Worm (Caenorhabditis elegans) whole organism, late embryonic: ENCODE measurements around the gene C26E6.12.
A peak's percentile ranks its signal among the peaks of the same experiment; 100 is the strongest.

Experiments
- C08G9.2 ChIP-seq: sonication (generic microtip); optimal IDR thresholded peaks from 2 replicates; lab custom pipeline; 2016; ENCODE audit warnings: mild to moderate bottlenecking, missing genetic modification characterization, moderate library complexity, missing compliant biosample characterization
- C38D4.7 ChIP-seq: fragments of 200-800 bp; sonication (Bioruptor generic); optimal IDR thresholded peaks from 2 replicates; lab custom pipeline; 2018; ENCODE audit warnings: mild to moderate bottlenecking, missing genetic modification characterization, moderate library complexity, missing compliant biosample characterization
- F13H6.1 ChIP-seq: sonication (generic microtip); optimal IDR thresholded peaks from 2 replicates; lab custom pipeline; 2016; ENCODE audit warnings: missing genetic modification characterization, missing compliant biosample characterization
- Y22D7AL.16 ChIP-seq: sonication (generic microtip); optimal IDR thresholded peaks from 2 replicates; lab custom pipeline; 2016; ENCODE audit warnings: missing genetic modification characterization, missing compliant biosample characterization
- ama-1 ChIP-seq: fragments of 150-350 bp; optimal IDR thresholded peaks from 2 replicates; lab custom pipeline; 2014
- ceh-18 ChIP-seq: sonication (generic microtip); optimal IDR thresholded peaks from 2 replicates; lab custom pipeline; 2016; ENCODE audit warnings: missing genetic modification characterization, missing compliant biosample characterization
- ceh-2 ChIP-seq: sonication (generic microtip); optimal IDR thresholded peaks from 2 replicates; lab custom pipeline; 2016; ENCODE audit warnings: missing genotype, missing genetic modification characterization, missing compliant biosample characterization
- ceh-22 ChIP-seq: sonication (generic microtip); optimal IDR thresholded peaks from 2 replicates; lab custom pipeline; 2017; ENCODE audit warnings: missing biosample characterization, missing genetic modification characterization
- ceh-24 ChIP-seq: sonication (generic microtip); optimal IDR thresholded peaks from 2 replicates; lab custom pipeline; 2016; ENCODE audit warnings: mild to moderate bottlenecking, missing genetic modification characterization, missing compliant biosample characterization
- ceh-31 ChIP-seq: sonication (generic microtip); optimal IDR thresholded peaks from 2 replicates; lab custom pipeline; 2016; ENCODE audit warnings: missing genetic modification characterization, missing compliant biosample characterization
- ceh-34 ChIP-seq: sonication (generic microtip); optimal IDR thresholded peaks from 2 replicates; lab custom pipeline; 2016; ENCODE audit warnings: mild to moderate bottlenecking, missing genetic modification characterization, missing compliant biosample characterization
- ceh-45 ChIP-seq: fragments of 200-800 bp; sonication (Bioruptor generic); IDR thresholded peaks from 2 replicates; pipeline ENCODE4 v1.3.6; 2022; ENCODE audit warnings: missing genetic modification reagents, missing genetic modification characterization, missing compliant biosample characterization
- dmd-4 ChIP-seq: sonication (generic microtip); optimal IDR thresholded peaks from 2 replicates; lab custom pipeline; 2016; ENCODE audit warnings: borderline replicate concordance, missing genetic modification characterization, missing compliant biosample characterization
- elt-4 ChIP-seq: sonication (generic microtip); optimal IDR thresholded peaks from 2 replicates; lab custom pipeline; 2016; ENCODE audit warnings: missing genetic modification characterization, missing compliant biosample characterization
- ets-4 ChIP-seq: sonication (generic microtip); optimal IDR thresholded peaks from 2 replicates; lab custom pipeline; 2016; ENCODE audit warnings: missing genetic modification characterization, missing compliant biosample characterization
- fax-1 ChIP-seq: sonication (generic microtip); optimal IDR thresholded peaks from 2 replicates; lab custom pipeline; 2016; ENCODE audit warnings: missing genotype, missing genetic modification characterization, missing compliant biosample characterization
- fkh-10 ChIP-seq: fragments of 150-350 bp; optimal IDR thresholded peaks from 2 replicates; lab custom pipeline; 2014; ENCODE audit warnings: missing biosample characterization, missing genetic modification reagents, missing genetic modification characterization
- fkh-6 ChIP-seq: sonication (generic microtip); optimal IDR thresholded peaks from 2 replicates; lab custom pipeline; 2016; ENCODE audit warnings: missing genetic modification characterization, missing compliant biosample characterization
- hlh-30 ChIP-seq: sonication (generic microtip); optimal IDR thresholded peaks from 2 replicates; lab custom pipeline; 2017; ENCODE audit warnings: antibody characterized with exemption, missing genetic modification characterization, missing compliant biosample characterization; ENCODE audit not compliant: insufficient read depth
- hlh-8 ChIP-seq: sonication (generic microtip); optimal IDR thresholded peaks from 2 replicates; lab custom pipeline; 2016; ENCODE audit warnings: missing genotype, missing genetic modification characterization, missing compliant biosample characterization
- lim-6 ChIP-seq: sonication (generic microtip); optimal IDR thresholded peaks from 2 replicates; lab custom pipeline; 2016; ENCODE audit warnings: missing genetic modification characterization, missing compliant biosample characterization
- lin-11 ChIP-seq: fragments of 200-800 bp; sonication (Bioruptor generic); optimal IDR thresholded peaks from 2 replicates; lab custom pipeline; 2018; ENCODE audit warnings: mild to moderate bottlenecking, missing genetic modification characterization, missing compliant biosample characterization
- mec-3 ChIP-seq: sonication (generic microtip); optimal IDR thresholded peaks from 2 replicates; lab custom pipeline; 2016; ENCODE audit warnings: borderline replicate concordance, missing genetic modification characterization, missing compliant biosample characterization
- nfya-1 ChIP-seq: sonication (generic microtip); optimal IDR thresholded peaks from 2 replicates; lab custom pipeline; 2017; ENCODE audit warnings: missing genetic modification characterization, mild to moderate bottlenecking, missing compliant biosample characterization, antibody characterized with exemption, moderate library complexity
- nhr-11 ChIP-seq: fragments of 150-350 bp; optimal IDR thresholded peaks from 2 replicates; lab custom pipeline; 2014; ENCODE audit warnings: missing biosample characterization, missing genetic modification characterization
- npax-4 ChIP-seq: sonication (generic microtip); optimal IDR thresholded peaks from 2 replicates; lab custom pipeline; 2016; ENCODE audit warnings: missing genetic modification characterization, missing compliant biosample characterization
- odd-2 ChIP-seq: sonication (generic microtip); optimal IDR thresholded peaks from 2 replicates; lab custom pipeline; 2017; ENCODE audit warnings: antibody characterized with exemption, mild to moderate bottlenecking, missing genetic modification characterization, missing compliant biosample characterization
- pat-9 ChIP-seq: fragments of 200-800 bp; sonication (Bioruptor generic); optimal IDR thresholded peaks from 2 replicates; lab custom pipeline; 2018; ENCODE audit warnings: mild to moderate bottlenecking, missing genetic modification characterization, moderate library complexity, missing compliant biosample characterization
- pax-1 ChIP-seq: fragments of 150-350 bp; optimal IDR thresholded peaks from 2 replicates; lab custom pipeline; 2014; ENCODE audit warnings: missing biosample characterization, missing genetic modification characterization
- pqm-1 ChIP-seq: sonication (generic microtip); optimal IDR thresholded peaks from 2 replicates; lab custom pipeline; 2016; ENCODE audit warnings: missing genetic modification characterization, missing compliant biosample characterization
- ref-2 ChIP-seq: sonication (generic microtip); optimal IDR thresholded peaks from 2 replicates; lab custom pipeline; 2016; ENCODE audit warnings: missing genetic modification characterization, missing compliant biosample characterization
- rnt-1 ChIP-seq: sonication (generic microtip); optimal IDR thresholded peaks from 2 replicates; lab custom pipeline; 2016; ENCODE audit warnings: missing genetic modification characterization, missing compliant biosample characterization
- sox-4 ChIP-seq: sonication (generic microtip); optimal IDR thresholded peaks from 2 replicates; lab custom pipeline; 2017; ENCODE audit warnings: mild to moderate bottlenecking, missing genetic modification characterization, inconsistent platforms, missing compliant biosample characterization
- syd-9 ChIP-seq: sonication (generic microtip); optimal IDR thresholded peaks from 2 replicates; lab custom pipeline; 2016; ENCODE audit warnings: mild to moderate bottlenecking, missing genetic modification characterization, moderate library complexity, missing compliant biosample characterization
- tbx-7 ChIP-seq: sonication (generic microtip); optimal IDR thresholded peaks from 2 replicates; lab custom pipeline; 2016; ENCODE audit warnings: missing genotype, missing genetic modification characterization, missing compliant biosample characterization
- ttx-3 ChIP-seq: sonication (generic microtip); optimal IDR thresholded peaks from 2 replicates; lab custom pipeline; 2016; ENCODE audit warnings: missing genetic modification reagents, missing genetic modification characterization, missing compliant biosample characterization
- unc-55 ChIP-seq: sonication (generic microtip); optimal IDR thresholded peaks from 2 replicates; lab custom pipeline; 2017; ENCODE audit warnings: missing biosample characterization, missing genetic modification reagents, missing genetic modification characterization
- unc-86 ChIP-seq: sonication (generic microtip); optimal IDR thresholded peaks from 2 replicates; lab custom pipeline; 2016; ENCODE audit warnings: missing genetic modification characterization, missing compliant biosample characterization
- zip-5 ChIP-seq: sonication (generic microtip); optimal IDR thresholded peaks from 2 replicates; lab custom pipeline; 2016; ENCODE audit warnings: missing genetic modification characterization, missing compliant biosample characterization
- ztf-16 ChIP-seq: sonication (generic microtip); optimal IDR thresholded peaks from 2 replicates; lab custom pipeline; 2017; ENCODE audit warnings: missing genetic modification characterization, missing compliant biosample characterization

C26E6.12 gene

DNA sequence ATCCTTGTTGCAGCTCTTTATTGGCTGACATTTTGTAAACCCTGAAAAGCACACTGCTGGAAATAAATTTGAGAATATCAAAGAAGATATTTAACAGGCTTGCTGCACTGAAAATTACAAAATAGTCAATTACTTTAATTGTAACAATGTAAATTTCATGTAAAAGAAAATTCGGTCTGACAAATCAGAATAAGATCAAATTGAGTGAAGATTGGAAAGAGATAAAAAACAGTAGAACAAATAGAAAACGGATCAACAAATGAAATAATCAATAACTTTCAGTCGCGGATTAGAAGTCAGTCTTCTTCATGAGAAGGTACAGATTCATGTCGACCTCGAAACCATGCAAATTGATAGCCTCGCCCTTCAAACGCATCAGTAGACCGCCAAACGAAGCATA lies 15.0 kb downstream of the C26E6.12 start, which contains the start of gene rars-1:
Gene rars-1, minus strand, starts transcription at position 101 of the 400 bp plus-strand sequence.
- no peak for TF ChIP-seq zip-5
- TF ChIP-seq nhr-11 (tag; lab: Kevin White, UChicago): no peak
- TF ChIP-seq rnt-1: no peak
- TF ChIP-seq fkh-6 (tag; lab: Kevin White, UChicago): no peak
- no peak for TF ChIP-seq elt-4 (tag; lab: Kevin White, UChicago)
- no peak for TF ChIP-seq ceh-45 (GFP tag; lab: Robert Waterston, UW)
- no peak for TF ChIP-seq lim-6 (tag; lab: Kevin White, UChicago)

DNA sequence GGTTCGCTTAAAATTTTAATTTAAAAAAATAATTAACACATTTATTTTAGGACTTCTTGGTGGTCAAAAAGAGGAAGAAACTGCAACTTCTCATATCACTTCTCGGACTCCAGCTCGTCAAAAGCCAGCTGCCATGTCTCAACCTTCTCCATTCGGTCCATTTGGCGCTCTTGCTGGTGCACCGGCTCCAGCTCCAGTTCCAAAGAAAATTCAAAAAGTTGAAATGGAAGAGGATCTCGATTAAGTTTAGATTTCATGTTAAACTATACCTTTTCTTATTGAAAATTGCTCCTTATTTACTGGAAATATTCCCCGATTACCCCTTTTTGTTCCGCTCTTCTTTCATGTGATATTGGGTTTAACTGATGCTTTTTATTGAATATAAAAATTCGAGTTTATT lies 18.3 kb downstream of the C26E6.12 start:
- TF ChIP-seq ama-1 (lab: Kevin White, UChicago): no peak
- TF ChIP-seq elt-4 (tag; lab: Kevin White, UChicago): no peak
- no peak for TF ChIP-seq zip-5
- no peak for TF ChIP-seq unc-55 (GFP tag; lab: Kevin White, UChicago)

DNA sequence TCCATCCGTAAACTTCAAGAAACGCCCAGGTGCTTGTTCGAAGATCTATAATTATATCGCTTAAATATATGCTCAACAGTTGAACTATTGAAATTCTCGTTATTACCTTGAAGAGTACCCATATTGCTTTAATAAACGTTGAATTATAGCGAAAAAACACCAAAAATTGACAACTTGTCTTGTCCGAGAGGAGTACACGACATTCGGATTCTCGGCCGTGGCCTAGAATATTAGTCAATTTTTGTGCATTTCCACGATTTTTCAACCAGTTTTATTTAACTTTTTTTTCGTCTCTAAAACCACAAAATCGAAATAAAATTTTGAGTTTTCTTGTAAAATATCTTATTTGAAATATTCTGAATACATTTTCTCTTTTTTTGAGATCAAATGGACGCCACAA lies 19.7 kb downstream of the C26E6.12 start, which contains the start of the genes F26F4.9 and cee-1:
Gene F26F4.9, minus strand, starts transcription at position 205 of the 400 bp plus-strand sequence.
Gene cee-1, plus strand, starts transcription at position 383 of the 400 bp plus-strand sequence.
- TF ChIP-seq hlh-30 (tag; lab: Kevin White, UChicago) (no peak), unc-55 (GFP tag; lab: Kevin White, UChicago) (peak; percentile 30), elt-4 (tag; lab: Kevin White, UChicago) (no peak), Y22D7AL.16 (no peak), F13H6.1 (no peak), zip-5 (peak; percentile 52), nfya-1 (tag; lab: Kevin White, UChicago) (no peak), C38D4.7 (no peak), ceh-22 (tag; lab: Kevin White, UChicago) (no peak), lin-11 (no peak), pax-1 (tag; lab: Kevin White, UChicago) (no peak), dmd-4 (tag; lab: Kevin White, UChicago) (no peak), hlh-8 (tag; lab: Kevin White, UChicago) (peak; percentile 72), odd-2 (tag; lab: Kevin White, UChicago) (no peak), tbx-7 (tag; lab: Kevin White, UChicago) (peak; percentile 71), ztf-16 (tag; lab: Kevin White, UChicago) (peak; percentile 13), ets-4 (tag; lab: Kevin White, UChicago) (peak; percentile 75), C08G9.2 (tag; lab: Kevin White, UChicago) (peak; percentile 85), fax-1 (tag; lab: Kevin White, UChicago) (peak; percentile 2), ceh-31 (peak; percentile 85), lim-6 (tag; lab: Kevin White, UChicago) (peak; percentile 39), ceh-2 (tag; lab: Kevin White, UChicago) (peak; percentile 71), unc-86 (tag; lab: Kevin White, UChicago) (no peak), ceh-18 (tag; lab: Kevin White, UChicago) (peak; percentile 38), pat-9 (tag; lab: Kevin White, UChicago) (no peak), rnt-1 (peak; percentile 7), ceh-45 (GFP tag; lab: Robert Waterston, UW) (no peak), syd-9 (no peak), ref-2 (tag; lab: Kevin White, UChicago) (peak; percentile 25), fkh-10 (GFP tag; lab: Kevin White, UChicago) (no peak), ttx-3 (no peak), pqm-1 (tag; lab: Kevin White, UChicago) (no peak), ceh-24 (no peak)

DNA sequence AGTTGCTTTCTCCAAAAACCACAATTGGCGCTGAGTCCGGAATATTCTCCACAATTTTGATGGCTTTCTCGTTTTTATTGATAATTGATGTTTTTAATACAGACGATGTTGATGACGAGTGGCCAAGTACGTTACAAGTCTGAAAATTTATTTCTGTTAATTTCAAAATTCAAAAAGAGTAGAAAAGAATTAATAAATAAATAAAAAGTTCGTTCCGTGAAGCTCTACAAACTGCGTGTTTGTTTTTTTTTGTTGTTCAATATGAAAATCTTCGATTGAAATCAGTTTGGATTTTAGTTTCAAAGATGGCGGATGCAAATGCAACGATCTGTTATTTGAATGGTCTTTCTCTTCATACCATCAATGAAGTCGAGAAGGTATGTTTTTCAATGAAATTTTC lies 21.1 kb downstream of the C26E6.12 start, which contains the start of gene F26F4.2:
Gene F26F4.2, plus strand, starts transcription at position 301 of the 400 bp plus-strand sequence.
- TF ChIP-seq odd-2 (tag; lab: Kevin White, UChicago) (no peak), ttx-3 (no peak), fkh-6 (tag; lab: Kevin White, UChicago) (no peak), ztf-16 (tag; lab: Kevin White, UChicago) (no peak), npax-4 (tag; lab: Kevin White, UChicago) (no peak), mec-3 (tag; lab: Kevin White, UChicago) (no peak), sox-4 (tag; lab: Kevin White, UChicago) (no peak), ceh-34 (tag; lab: Kevin White, UChicago) (no peak), lin-11 (no peak), C38D4.7 (no peak)
